Fruit fly (Drosophila melanogaster) whole organism, prepupa: Measurements from ENCODE around the gene Osi12.

Experiments
- Blimp-1 ChIP-seq: fragments of 200-800 bp; sonication (Bioruptor generic); optimal IDR thresholded peaks from 3 replicates; lab custom pipeline; 2017; ENCODE audit warnings: missing biosample characterization, missing genetic modification characterization, mild to moderate bottlenecking, moderate library complexity, missing genetic modification reagents
- CG10631 ChIP-seq: fragments of 200-800 bp; sonication (Bioruptor generic); optimal IDR thresholded peaks from 2 replicates; lab custom pipeline; 2016; ENCODE audit warnings: missing biosample characterization, missing genetic modification characterization
- CG10669 ChIP-seq: fragments of 200-800 bp; sonication (Bioruptor generic); optimal IDR thresholded peaks from 3 replicates; lab custom pipeline; 2018; ENCODE audit warnings: missing biosample characterization, mild to moderate bottlenecking, missing genetic modification characterization, moderate library complexity
- CG11294 ChIP-seq: fragments of 200-800 bp; sonication (Bioruptor generic); IDR thresholded peaks from 2 replicates; pipeline ENCODE4 v1.3.6; 2022; ENCODE audit warnings: missing biosample characterization, missing genetic modification characterization
- CG15336 ChIP-seq: fragments of 200-800 bp; sonication (Bioruptor generic); IDR thresholded peaks from 2 replicates; pipeline ENCODE4 v1.3.6; 2022; ENCODE audit warnings: missing biosample characterization, missing genetic modification characterization
- CG1621 ChIP-seq: fragments of 200-800 bp; sonication (Bioruptor generic); optimal IDR thresholded peaks from 3 replicates; lab custom pipeline; 2018; ENCODE audit warnings: missing biosample characterization, mild to moderate bottlenecking, missing genetic modification characterization
- CG3032 ChIP-seq: fragments of 200-800 bp; optimal IDR thresholded peaks from 2 replicates; lab custom pipeline; 2019; ENCODE audit warnings: missing biosample characterization, mild to moderate bottlenecking, missing genetic modification characterization, moderate library complexity
- CG4318 ChIP-seq: fragments of 200-800 bp; sonication (Bioruptor generic); optimal IDR thresholded peaks from 3 replicates; lab custom pipeline; 2017; ENCODE audit warnings: missing biosample characterization, mild to moderate bottlenecking, missing genetic modification characterization
- CG6163 ChIP-seq: fragments of 200-800 bp; sonication (Bioruptor generic); IDR thresholded peaks from 3 replicates; pipeline ENCODE4 v1.3.6; 2022; ENCODE audit warnings: missing biosample characterization, missing genetic modification characterization
- CG6792 ChIP-seq: fragments of 200-800 bp; sonication (Bioruptor generic); optimal IDR thresholded peaks from 3 replicates; lab custom pipeline; 2016; ENCODE audit warnings: missing biosample characterization, missing genetic modification characterization
- CG6854 ChIP-seq: fragments of 200-800 bp; sonication (Bioruptor generic); optimal IDR thresholded peaks from 2 replicates; lab custom pipeline; 2017; ENCODE audit warnings: missing biosample characterization, mild to moderate bottlenecking, missing genetic modification characterization
- CG7368 ChIP-seq: fragments of 200-800 bp; sonication (Bioruptor generic); optimal IDR thresholded peaks from 3 replicates; lab custom pipeline; 2016; ENCODE audit warnings: missing biosample characterization, missing genetic modification characterization
- CG8119 ChIP-seq: fragments of 200-800 bp; sonication (Bioruptor generic); IDR thresholded peaks from 3 replicates; pipeline ENCODE4 v1.3.6; 2022; ENCODE audit warnings: missing biosample characterization, missing genetic modification characterization
- CG8319 ChIP-seq: fragments of 200-800 bp; sonication (Bioruptor generic); optimal IDR thresholded peaks from 3 replicates; lab custom pipeline; 2016; ENCODE audit warnings: missing biosample characterization, missing genetic modification characterization
- CG8632 ChIP-seq: fragments of 200-800 bp; sonication (Bioruptor generic); optimal IDR thresholded peaks from 3 replicates; lab custom pipeline; 2016; ENCODE audit warnings: missing biosample characterization, missing genetic modification characterization
- Eip75B ChIP-seq: fragments of 200-800 bp; sonication (Bioruptor generic); optimal IDR thresholded peaks from 3 replicates; lab custom pipeline; 2016; ENCODE audit warnings: missing biosample characterization, missing genetic modification characterization
- Eip78C ChIP-seq: fragments of 200-800 bp; sonication (Bioruptor generic); peaks from one replicate; lab custom pipeline; 2016; ENCODE audit warnings: missing biosample characterization, missing genetic modification characterization
- Ets21C ChIP-seq: fragments of 200-800 bp; sonication (Bioruptor generic); optimal IDR thresholded peaks from 3 replicates; lab custom pipeline; 2016; ENCODE audit warnings: missing biosample characterization, missing genetic modification characterization
- Ets96B ChIP-seq: fragments of 200-800 bp; optimal IDR thresholded peaks from 2 replicates; lab custom pipeline; 2019; ENCODE audit warnings: missing biosample characterization, mild to moderate bottlenecking, missing genetic modification characterization, moderate library complexity
- Gug ChIP-seq: fragments of 200-800 bp; sonication (Bioruptor generic); IDR thresholded peaks from 2 replicates; pipeline ENCODE4 v1.3.6; 2022; ENCODE audit warnings: missing biosample characterization, missing genetic modification characterization
- Hr39 ChIP-seq: fragments of 200-800 bp; sonication (Bioruptor generic); optimal IDR thresholded peaks from 2 replicates; lab custom pipeline; 2016; ENCODE audit warnings: missing biosample characterization, missing genetic modification characterization
- Hr4 ChIP-seq: fragments of 200-800 bp; sonication (Bioruptor generic); optimal IDR thresholded peaks from 3 replicates; lab custom pipeline; 2016; ENCODE audit warnings: missing biosample characterization, missing genetic modification characterization
- dac ChIP-seq: fragments of 200-800 bp; sonication (Bioruptor generic); optimal IDR thresholded peaks from 2 replicates; lab custom pipeline; 2017; ENCODE audit warnings: missing biosample characterization, mild to moderate bottlenecking, missing genetic modification characterization
- dsx ChIP-seq: fragments of 200-800 bp; optimal IDR thresholded peaks from 3 replicates; lab custom pipeline; 2019; ENCODE audit warnings: missing biosample characterization, mild to moderate bottlenecking, missing genetic modification characterization, moderate library complexity; ENCODE audit not compliant: poor library complexity, severe bottlenecking
- eg ChIP-seq: fragments of 200-800 bp; sonication (Bioruptor generic); IDR thresholded peaks from 3 replicates; pipeline ENCODE4 v1.3.6; 2022; ENCODE audit warnings: missing biosample characterization, missing genetic modification characterization
- esn ChIP-seq: fragments of 200-800 bp; sonication (Bioruptor generic); optimal IDR thresholded peaks from 2 replicates; lab custom pipeline; 2016; ENCODE audit warnings: missing biosample characterization, mild to moderate bottlenecking, missing genetic modification characterization, moderate library complexity
- fd85E ChIP-seq: fragments of 200-800 bp; sonication (Bioruptor generic); optimal IDR thresholded peaks from 3 replicates; lab custom pipeline; 2016; ENCODE audit warnings: missing biosample characterization, missing genetic modification characterization
- fkh ChIP-seq: fragments of 200-800 bp; sonication (Bioruptor generic); optimal IDR thresholded peaks from 3 replicates; lab custom pipeline; 2017; ENCODE audit warnings: missing biosample characterization, mild to moderate bottlenecking, missing genetic modification characterization, moderate library complexity
- net ChIP-seq: fragments of 200-800 bp; sonication (Bioruptor generic); optimal IDR thresholded peaks from 3 replicates; lab custom pipeline; 2016; ENCODE audit warnings: missing biosample characterization, missing genetic modification characterization
- spab ChIP-seq: fragments of 200-800 bp; sonication (Bioruptor generic); optimal IDR thresholded peaks from 2 replicates; lab custom pipeline; 2017; ENCODE audit warnings: missing biosample characterization, mild to moderate bottlenecking, missing genetic modification characterization, missing genetic modification reagents
- ss ChIP-seq, 2 experiments: fragments of 200-800 bp; sonication (Bioruptor generic); optimal IDR thresholded peaks; 2 replicates in 1 of 2; 3 replicates in 1 of 2; lab custom pipeline; 2017 to 2018; ENCODE audit warnings: mild to moderate bottlenecking in 2 of 2, missing biosample characterization in 2 of 2, missing genetic modification characterization in 2 of 2, moderate library complexity in 1 of 2
- topi ChIP-seq: fragments of 200-800 bp; sonication (Bioruptor generic); optimal IDR thresholded peaks from 3 replicates; lab custom pipeline; 2016; ENCODE audit warnings: missing biosample characterization, missing genetic modification characterization
- vri ChIP-seq: fragments of 200-800 bp; sonication (Bioruptor generic); optimal IDR thresholded peaks from 3 replicates; lab custom pipeline; 2016; ENCODE audit warnings: missing biosample characterization, mild to moderate bottlenecking, missing genetic modification characterization

The Osi12 gene

DNA sequence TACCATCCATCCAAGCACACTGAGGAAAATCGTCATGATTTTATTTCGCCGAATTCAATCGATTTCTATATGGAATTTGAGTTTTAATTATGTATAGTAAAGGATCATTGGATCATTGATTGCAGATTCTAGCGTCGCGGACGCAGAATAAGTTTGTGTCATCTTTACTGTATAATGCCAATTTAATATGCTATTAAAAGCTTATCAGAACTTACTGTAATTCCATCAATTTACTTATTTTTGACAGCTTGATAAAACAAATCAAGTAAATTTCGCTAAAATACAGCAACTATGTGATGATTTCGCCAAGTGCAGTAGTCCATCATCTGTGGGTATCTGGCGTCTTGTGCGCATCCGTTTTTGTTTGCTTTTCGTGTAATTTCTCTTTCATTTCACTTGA is 45.2 kb upstream of the Osi12 start (continued):
- TF ChIP-seq Hr39 (GFP tag; lab: Kevin White, UChicago) (peak; percentile 21), Gug (GFP tag; lab: Robert Waterston, UW) (no peak), eg (no peak), CG6163 (GFP tag; lab: Robert Waterston, UW) (no peak), Eip75B (GFP tag; lab: Kevin White, UChicago) (peak; percentile 21), CG8632 (GFP tag; lab: Kevin White, UChicago) (peak; percentile 3), Ets21C (GFP tag; lab: Kevin White, UChicago) (no peak), CG10631 (GFP tag; lab: Kevin White, UChicago) (no peak), net (no peak), topi (GFP tag; lab: Kevin White, UChicago) (no peak), dsx (GFP tag; lab: Kevin White, UChicago) (no peak), CG11294 (no peak), CG8319 (no peak), CG6854 (GFP tag; lab: Kevin White, UChicago) (no peak), CG6792 (peak; percentile 34), ss (GFP tag; optimal IDR thresholded peaks at IDR 0.05; lab: Kevin White, UChicago) (no peak), dac (GFP tag; lab: Kevin White, UChicago) (peak; percentile 29), Blimp-1 (GFP tag; lab: Kevin White, UChicago) (no peak), esn (GFP tag; lab: Kevin White, UChicago) (peak; percentile 26), CG10669 (no peak), fd85E (GFP tag; lab: Kevin White, UChicago) (no peak), Ets96B (tag; lab: Kevin White, UChicago) (no peak), Hr4 (peak; percentile 75), fkh (no peak), CG4318 (GFP tag; lab: Kevin White, UChicago) (peak; percentile 62), CG15336 (GFP tag; lab: Robert Waterston, UW) (peak; percentile 29; the same call in 1 of the 2 replicates)

DNA sequence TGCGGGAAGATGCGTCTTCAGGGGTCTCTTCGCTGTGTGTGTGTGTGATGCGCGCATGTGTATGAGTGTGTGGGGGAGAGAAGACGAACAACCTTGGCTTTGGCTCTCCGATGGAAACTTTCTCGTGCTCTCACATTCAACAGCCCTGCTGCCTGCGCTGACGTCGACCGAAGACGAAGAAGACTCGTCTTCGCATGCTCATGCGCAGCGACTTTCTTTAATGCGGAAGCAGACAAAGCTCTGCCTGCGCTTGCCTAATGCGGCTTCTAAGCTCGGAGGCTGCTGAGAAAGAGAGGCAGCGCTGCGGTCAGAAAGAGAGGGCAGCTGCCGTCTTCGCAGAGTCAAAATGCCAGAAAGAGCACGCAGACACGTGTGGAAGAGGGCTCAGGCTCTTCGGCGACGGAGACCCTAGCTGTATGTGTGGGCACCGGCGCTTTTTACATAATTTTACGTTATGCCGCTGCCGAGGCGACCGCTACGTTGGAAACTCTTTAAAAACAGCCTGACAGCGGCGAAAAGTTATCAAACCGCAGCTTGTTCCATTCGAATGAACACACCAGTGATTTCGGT is 44.1 kb upstream of the Osi12 start, which contains the start of gene Osi6:
Osi6 (plus strand) TSS at position 520 of the 570 bp plus-strand sequence.
- TF ChIP-seq CG10631 (GFP tag; lab: Kevin White, UChicago), result no peak
- TF ChIP-seq vri (GFP tag; lab: Kevin White, UChicago), result no peak
- peak; percentile 38 for TF ChIP-seq Eip78C (GFP tag; lab: Kevin White, UChicago)
- no peak for TF ChIP-seq CG7368 (GFP tag; lab: Kevin White, UChicago)

DNA sequence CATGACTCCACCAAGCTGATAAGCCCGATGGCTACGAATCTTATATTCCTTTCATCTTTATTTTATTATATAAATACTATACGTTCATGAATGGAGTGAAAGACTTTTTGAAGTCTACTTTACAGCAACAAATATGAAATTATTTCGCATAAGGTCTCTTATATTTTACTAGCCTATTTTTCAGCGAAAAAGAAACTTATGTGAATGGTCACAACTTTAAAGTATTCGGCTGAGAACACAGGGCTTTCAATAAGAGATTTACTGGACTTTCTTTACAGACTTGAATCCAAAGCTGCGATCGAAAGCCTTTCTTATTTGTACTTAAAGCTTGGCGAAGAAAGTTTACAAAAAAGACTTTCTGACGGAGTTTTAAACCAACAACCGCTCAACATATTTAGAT is 39.4 kb upstream of the Osi12 start:
- no peak for TF ChIP-seq spab (GFP tag; lab: Kevin White, UChicago)
- TF ChIP-seq Ets21C (GFP tag; lab: Kevin White, UChicago), result no peak
- TF ChIP-seq CG8119, result no peak
- TF ChIP-seq Hr39 (GFP tag; lab: Kevin White, UChicago), result no peak
- TF ChIP-seq dsx (GFP tag; lab: Kevin White, UChicago), result no peak
- no peak for TF ChIP-seq ss (GFP tag; optimal IDR thresholded peaks at IDR 0.05; lab: Kevin White, UChicago)
- TF ChIP-seq CG8632 (GFP tag; lab: Kevin White, UChicago), result no peak
- TF ChIP-seq esn (GFP tag; lab: Kevin White, UChicago), result no peak
- TF ChIP-seq CG6163 (GFP tag; lab: Robert Waterston, UW), result no peak
- TF ChIP-seq vri (GFP tag; lab: Kevin White, UChicago), result no peak
- TF ChIP-seq Hr4, result no peak
- TF ChIP-seq CG3032, result no peak
- TF ChIP-seq Ets96B (tag; lab: Kevin White, UChicago), result no peak
- no peak for TF ChIP-seq CG10631 (GFP tag; lab: Kevin White, UChicago)
- TF ChIP-seq CG1621 (tag; lab: Kevin White, UChicago), result no peak

DNA sequence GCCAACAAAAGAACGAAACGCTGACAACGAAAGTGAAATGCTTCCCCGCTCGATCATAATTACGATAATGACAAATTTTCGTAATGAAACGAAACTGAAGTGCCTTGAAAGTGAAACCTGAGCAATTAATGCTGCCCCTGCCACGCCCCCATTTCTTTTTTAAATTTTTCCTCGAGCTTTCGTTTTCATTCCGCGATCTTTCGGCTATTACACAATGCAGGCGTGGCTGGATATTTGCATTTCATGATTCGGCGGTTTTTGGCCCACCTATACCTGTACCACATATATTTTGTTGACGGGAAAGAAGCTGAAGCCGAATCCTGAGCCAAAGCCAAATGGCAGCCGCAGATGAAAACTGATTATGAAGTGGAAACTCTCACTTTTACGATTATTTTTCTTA is 38.1 kb upstream of the Osi12 start:
- TF ChIP-seq Blimp-1 (GFP tag; lab: Kevin White, UChicago) (peak; percentile 73), CG1621 (tag; lab: Kevin White, UChicago) (no peak)
